Worm (Caenorhabditis elegans): Measurements from ENCODE around the gene D1005.6.

- TF ChIP-seq egl-18 (GFP tag; IDR thresholded peaks at IDR 0.05) (no peak), dpl-1 (GFP tag; optimal IDR thresholded peaks at IDR 0.05) (no peak), unc-62 (GFP tag; optimal IDR thresholded peaks at IDR 0.05) (no peak), rpc-1 (optimal IDR thresholded peaks at IDR 0.05) (no peak), rpc-1 (tag; optimal IDR thresholded peaks at IDR 0.05) (no peak), efl-1 (GFP tag; optimal IDR thresholded peaks at IDR 0.05) (no peak), nhr-27 (tag; optimal IDR thresholded peaks at IDR 0.05) (no peak), snpc-1.1 (tag; optimal IDR thresholded peaks at IDR 0.05; ENCODE audit: insufficient read depth) (no peak), F57C9.4 (tag; optimal IDR thresholded peaks at IDR 0.05) (no peak), him-1 (tag; optimal IDR thresholded peaks at IDR 0.05) (no peak), K12H6.12 (tag; optimal IDR thresholded peaks at IDR 0.05) (no peak), bed-1 (GFP tag; IDR thresholded peaks at IDR 0.05) (no peak), snpc-4 (GFP tag; optimal IDR thresholded peaks at IDR 0.05) (no peak), snpc-4 (tag; optimal IDR thresholded peaks at IDR 0.05) (peak in 2 of 4 experiments; percentile 78 to 81), zim-3 (tag; optimal IDR thresholded peaks at IDR 0.05) (no peak)
Measured at ce11 chrX:1471232-1471631, 6.6 kb upstream of the D1005.6 start.
